Fruit fly (Drosophila melanogaster): Measurements from ENCODE around the gene Apl.
A peak's percentile ranks its signal among the peaks of the same experiment; 100 is the strongest.

Apl gene

DNA sequence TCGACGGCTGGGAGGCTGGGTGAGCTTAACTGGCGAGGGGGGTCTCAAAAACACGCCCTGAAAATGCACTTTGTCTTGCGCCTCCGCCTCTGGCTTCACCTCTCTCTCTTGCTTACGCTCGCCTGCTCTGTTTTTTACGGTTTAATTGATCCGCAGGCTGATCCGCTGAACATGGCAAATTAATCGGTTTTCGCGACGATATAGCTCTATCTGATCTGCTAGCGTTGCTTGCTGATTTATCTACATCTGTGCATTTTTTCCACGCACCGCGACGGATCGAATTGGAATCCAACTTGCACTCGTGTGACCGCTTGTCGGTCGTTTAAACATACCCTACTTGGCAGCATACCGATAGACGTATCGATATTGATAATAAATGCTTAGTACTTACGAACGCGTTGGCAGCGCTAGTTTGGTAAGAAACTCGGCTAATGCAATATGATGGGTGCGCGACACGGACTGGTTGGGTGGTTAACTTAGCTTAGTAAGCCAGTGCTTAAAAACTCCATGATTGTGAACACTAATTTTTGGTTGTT lies 52.7 kb downstream of the Apl start, which contains the start of gene Abl (continued):
- TF ChIP-seq C15 (GFP tag; IDR thresholded peaks at IDR 0.05) (no peak), CG7987 (GFP tag; optimal IDR thresholded peaks at IDR 0.05) (peak; percentile 78), CG6854 (GFP tag; optimal IDR thresholded peaks at IDR 0.05) (no peak), ssp (GFP tag; IDR thresholded peaks at IDR 0.05) (peak; percentile 50; the same call in 1 of the 2 replicates), unc-4 (GFP tag; IDR thresholded peaks at IDR 0.05; ENCODE audit: partially characterized antibody) (peak; percentile 86), eyg (GFP tag; optimal IDR thresholded peaks at IDR 0.05) (peak; percentile 53), CG11093 (GFP tag; IDR thresholded peaks at IDR 0.05) (no peak), Jarid2 (GFP tag; optimal IDR thresholded peaks at IDR 0.05) (peak; percentile 92), cato (GFP tag; optimal IDR thresholded peaks at IDR 0.05; ENCODE audit: borderline replicate concordance) (peak; percentile 55), CG2678 (tag; optimal IDR thresholded peaks at IDR 0.05) (peak; percentile 47), nerfin-2 (GFP tag; IDR thresholded peaks at IDR 0.05; ENCODE audit: partially characterized antibody) (peak; percentile 50; the same call in 1 of the 2 replicates), lilli (GFP tag; optimal IDR thresholded peaks at IDR 0.05) (peak; percentile 68), CG7271 (tag; optimal IDR thresholded peaks at IDR 0.05) (no peak), fu2 (GFP tag; optimal IDR thresholded peaks at IDR 0.05) (peak; percentile 76), CG34422 (GFP tag; IDR thresholded peaks at IDR 0.05) (peak; percentile 59; the same call in 1 of the 3 replicates), CG12659 (GFP tag; optimal IDR thresholded peaks at IDR 0.05) (peak; percentile 91), CG2202 (tag; optimal IDR thresholded peaks at IDR 0.05) (no peak), HHEX (GFP tag; optimal IDR thresholded peaks at IDR 0.05) (no peak), CG4404 (GFP tag; IDR thresholded peaks at IDR 0.05) (peak; percentile 22; the same call in 1 of the 2 replicates), CrebB (tag; optimal IDR thresholded peaks at IDR 0.05) (peak; percentile 78), ttk (GFP tag; IDR thresholded peaks at IDR 0.05) (no peak), ftz-f1 (GFP tag; optimal IDR thresholded peaks at IDR 0.05) (peak; percentile 72), CG15696 (tag; optimal IDR thresholded peaks at IDR 0.05) (no peak), CG33213 (GFP tag; optimal IDR thresholded peaks at IDR 0.05) (peak; percentile 97), fru (optimal IDR thresholded peaks at IDR 0.05) (no peak), da (GFP tag; optimal IDR thresholded peaks at IDR 0.05) (peak; percentile 49), CG11247 (GFP tag; IDR thresholded peaks at IDR 0.05) (peak; percentile 63), CG16779 (GFP tag; IDR thresholded peaks at IDR 0.05) (peak; percentile 65; the same call in 1 of the 2 replicates), CG18262 (tag; optimal IDR thresholded peaks at IDR 0.05) (peak; percentile 30), ato (GFP tag; IDR thresholded peaks at IDR 0.05; ENCODE audit: partially characterized antibody) (peak; percentile 61), CG9797 (GFP tag; optimal IDR thresholded peaks at IDR 0.05) (peak; percentile 98), knrl (GFP tag; IDR thresholded peaks at IDR 0.05; ENCODE audit: partially characterized antibody) (peak; percentile 83), CG10431 (GFP tag; optimal IDR thresholded peaks at IDR 0.05) (no peak), NC2α (GFP tag; optimal IDR thresholded peaks at IDR 0.05) (peak; percentile 60), rib (GFP tag; IDR thresholded peaks at IDR 0.05) (no peak), toy (GFP tag; IDR thresholded peaks at IDR 0.05) (no peak), zen (tag; optimal IDR thresholded peaks at IDR 0.05) (peak; percentile 75), CoRest (tag; optimal IDR thresholded peaks at IDR 0.05) (peak; percentile 74), CG14050 (GFP tag; IDR thresholded peaks at IDR 0.05) (no peak), CG7963 (GFP tag; IDR thresholded peaks at IDR 0.05; ENCODE audit: partially characterized antibody) (peak; percentile 67), btn (GFP tag; optimal IDR thresholded peaks at IDR 0.05) (peak; percentile 26), CG8478 (optimal IDR thresholded peaks at IDR 0.05) (no peak), CG7745 (tag; optimal IDR thresholded peaks at IDR 0.05) (peak; percentile 79), yki (optimal IDR thresholded peaks at IDR 0.05) (no peak), Dbx (GFP tag; IDR thresholded peaks at IDR 0.05) (peak; percentile 84), CG30020 (tag; optimal IDR thresholded peaks at IDR 0.05) (peak; percentile 39), CG3847 (GFP tag; IDR thresholded peaks at IDR 0.05) (peak; percentile 93), slou (GFP tag; optimal IDR thresholded peaks at IDR 0.05) (peak; percentile 29), fd96Cb (tag; optimal IDR thresholded peaks at IDR 0.05) (no peak), shn (GFP tag; optimal IDR thresholded peaks at IDR 0.05) (peak; percentile 68), ara (GFP tag; IDR thresholded peaks at IDR 0.05) (no peak)

All from whole organism, embryonic.